Worm (Caenorhabditis elegans): Measurements from ENCODE around the gene metl-2.
A peak's percentile ranks its signal among the peaks of the same experiment; 100 is the strongest.

The metl-2 gene

ce11 chrII:15010366-15011235, 40.9 kb downstream of the metl-2 start, which contains the start of the genes Y53F4B.9 and Y53F4B.11:
Gene Y53F4B.9, minus strand, starts transcription at chrII:15010416.
Gene Y53F4B.11, plus strand, starts transcription at chrII:15010748.
- TF ChIP-seq nhr-12 (tag; optimal IDR thresholded peaks at IDR 0.05) (no peak), R02D3.7 (tag; optimal IDR thresholded peaks at IDR 0.05) (peak; percentile 62), snpc-4 (tag; optimal IDR thresholded peaks at IDR 0.05) (peak; percentile 85), nhr-25 (tag; optimal IDR thresholded peaks at IDR 0.05) (peak; percentile 59), ztf-4 (tag; optimal IDR thresholded peaks at IDR 0.05) (no peak), skn-1 (tag; optimal IDR thresholded peaks at IDR 0.05) (peak; percentile 31), ztf-11 (tag; optimal IDR thresholded peaks at IDR 0.05) (no peak), tbx-2 (tag; optimal IDR thresholded peaks at IDR 0.05) (no peak), pqm-1 (tag; optimal IDR thresholded peaks at IDR 0.05) (peak; percentile 44), jun-1 (tag; optimal IDR thresholded peaks at IDR 0.05) (peak; percentile 42), nhr-23 (tag; optimal IDR thresholded peaks at IDR 0.05) (peak; percentile 73), nfya-1 (tag; optimal IDR thresholded peaks at IDR 0.05; ENCODE audit: insufficient read depth) (peak; percentile 88), pha-4 (tag; optimal IDR thresholded peaks at IDR 0.05) (peak; percentile 88), ceh-82 (tag; optimal IDR thresholded peaks at IDR 0.05) (peak; percentile 47), daf-12 (tag; optimal IDR thresholded peaks at IDR 0.05) (no peak), egl-5 (tag; optimal IDR thresholded peaks at IDR 0.05) (peak; percentile 55), hmg-11 (tag; optimal IDR thresholded peaks at IDR 0.05) (peak; percentile 45), ceh-28 (tag; optimal IDR thresholded peaks at IDR 0.05) (peak; percentile 59), lin-15B (tag; optimal IDR thresholded peaks at IDR 0.05) (peak; percentile 93), nhr-77 (tag; optimal IDR thresholded peaks at IDR 0.05) (peak; percentile 61), fkh-10 (GFP tag; optimal IDR thresholded peaks at IDR 0.05) (no peak), lin-39 (tag; optimal IDR thresholded peaks at IDR 0.05) (peak; percentile 77), ama-1 (optimal IDR thresholded peaks at IDR 0.05) (peak; percentile 16), elt-2 (tag; optimal IDR thresholded peaks at IDR 0.05) (peak; percentile 18), lsy-12 (tag; optimal IDR thresholded peaks at IDR 0.05) (peak; percentile 26)

DNA sequence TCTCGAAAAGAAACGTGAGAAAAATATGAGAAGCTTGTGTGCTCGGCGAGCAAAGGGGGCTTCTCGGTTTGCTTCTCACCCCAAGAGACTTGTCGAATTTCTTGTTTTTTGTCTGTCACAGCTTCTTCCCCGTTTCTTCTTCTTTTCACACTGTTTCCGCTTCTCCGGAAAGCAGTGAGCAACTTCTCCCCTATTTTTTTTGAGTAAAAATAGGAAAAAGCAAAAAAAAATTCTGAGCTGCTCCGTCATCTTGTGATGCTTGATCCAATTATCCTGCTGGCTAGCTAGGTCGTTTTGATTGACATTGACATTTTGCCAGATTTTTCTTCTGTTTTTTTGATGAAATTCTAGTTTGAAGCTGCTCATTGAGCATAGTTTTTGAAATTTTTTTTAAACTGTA, 44.7 kb downstream of the metl-2 start, which contains the start of gene Y53F4B.51:
Gene Y53F4B.51, minus strand, starts transcription at position 63 of the 400 bp plus-strand sequence.
- TF ChIP-seq nhr-67 (tag; optimal IDR thresholded peaks at IDR 0.05) (no peak), tbx-2 (tag; optimal IDR thresholded peaks at IDR 0.05) (no peak), ceh-16 (tag; optimal IDR thresholded peaks at IDR 0.05) (no peak), nhr-25 (tag; optimal IDR thresholded peaks at IDR 0.05) (no peak), nhr-237 (tag; optimal IDR thresholded peaks at IDR 0.05) (no peak), skn-1 (tag; optimal IDR thresholded peaks at IDR 0.05) (no peak), nhr-23 (tag; optimal IDR thresholded peaks at IDR 0.05) (no peak), lin-39 (tag; optimal IDR thresholded peaks at IDR 0.05) (no peak), snpc-4 (tag; optimal IDR thresholded peaks at IDR 0.05) (no peak), sea-2 (GFP tag; optimal IDR thresholded peaks at IDR 0.05) (no peak), fkh-2 (tag; optimal IDR thresholded peaks at IDR 0.05) (no peak), nhr-11 (tag; optimal IDR thresholded peaks at IDR 0.05) (no peak), zag-1 (tag; optimal IDR thresholded peaks at IDR 0.05) (no peak), hmg-11 (tag; optimal IDR thresholded peaks at IDR 0.05) (no peak), pha-4 (tag; optimal IDR thresholded peaks at IDR 0.05) (no peak), nhr-77 (tag; optimal IDR thresholded peaks at IDR 0.05) (no peak), unc-62 (GFP tag; optimal IDR thresholded peaks at IDR 0.05) (no peak), lsy-12 (tag; optimal IDR thresholded peaks at IDR 0.05) (no peak), ceh-28 (tag; optimal IDR thresholded peaks at IDR 0.05) (no peak)

- TF ChIP-seq egl-27 (tag; optimal IDR thresholded peaks at IDR 0.05) (no peak), fkh-10 (GFP tag; optimal IDR thresholded peaks at IDR 0.05) (peak; percentile 23)
Observed at ce11 chrII:15015669-15016068, 46.0 kb downstream of the metl-2 start.

ce11 chrII:15018923-15019322, 49.2 kb downstream of the metl-2 start, which contains the start of gene Y53F4B.12:
Gene Y53F4B.12, plus strand, starts transcription at chrII:15019223.
- TF ChIP-seq ceh-9 (tag; optimal IDR thresholded peaks at IDR 0.05) (no peak), mml-1 (tag; optimal IDR thresholded peaks at IDR 0.05) (no peak), skn-1 (tag; optimal IDR thresholded peaks at IDR 0.05) (no peak), nhr-237 (tag; optimal IDR thresholded peaks at IDR 0.05) (no peak), mdl-1 (tag; optimal IDR thresholded peaks at IDR 0.05) (no peak), snpc-4 (tag; optimal IDR thresholded peaks at IDR 0.05) (no peak), nhr-28 (tag; optimal IDR thresholded peaks at IDR 0.05) (no peak), fos-1 (tag; optimal IDR thresholded peaks at IDR 0.05) (no peak), egl-5 (tag; optimal IDR thresholded peaks at IDR 0.05) (no peak), nhr-11 (tag; optimal IDR thresholded peaks at IDR 0.05) (no peak), elt-2 (tag; optimal IDR thresholded peaks at IDR 0.05) (no peak), ceh-82 (tag; optimal IDR thresholded peaks at IDR 0.05) (no peak), nhr-43 (tag; optimal IDR thresholded peaks at IDR 0.05; ENCODE audit: poor library complexity, severe bottlenecking) (no peak)
